Fruit fly (Drosophila melanogaster) whole organism, wandering third instar larva: ENCODE data around the gene CNMaR.

Experiments
- Abd-B ChIP-seq: fragments of >200 bp; optimal IDR thresholded peaks from 2 replicates; lab custom pipeline; 2017; ENCODE audit warnings: missing biosample characterization, missing genetic modification characterization
- CG32264 ChIP-seq: fragments of 200-800 bp; sonication (Bioruptor generic); optimal IDR thresholded peaks from 2 replicates; lab custom pipeline; 2016; ENCODE audit warnings: missing biosample characterization, missing genetic modification characterization
- CG9705 ChIP-seq: fragments of 200-800 bp; sonication (Bioruptor generic); optimal IDR thresholded peaks from 2 replicates; lab custom pipeline; 2018; ENCODE audit warnings: missing biosample characterization, mild to moderate bottlenecking, missing genetic modification characterization
- CrebA ChIP-seq: fragments of 200-800 bp; sonication (Bioruptor generic); optimal IDR thresholded peaks from 2 replicates; lab custom pipeline; 2016; ENCODE audit warnings: missing biosample characterization, mild to moderate bottlenecking, missing genetic modification characterization, borderline replicate concordance
- Dfd ChIP-seq: fragments of >200 bp; optimal IDR thresholded peaks from 2 replicates; lab custom pipeline; 2017; ENCODE audit warnings: missing biosample characterization, missing genetic modification characterization
- GATAd ChIP-seq: sonication (Bioruptor generic); optimal IDR thresholded peaks from 2 replicates; lab custom pipeline; 2016; ENCODE audit warnings: missing biosample characterization, missing genetic modification characterization
- Hnf4 ChIP-seq: fragments of 200-800 bp; sonication (Bioruptor generic); optimal IDR thresholded peaks from 2 replicates; lab custom pipeline; 2016; ENCODE audit warnings: missing biosample characterization, mild to moderate bottlenecking, missing genetic modification characterization
- Hr78 ChIP-seq: fragments of >200 bp; optimal IDR thresholded peaks from 2 replicates; lab custom pipeline; 2017; ENCODE audit warnings: missing biosample characterization, missing genetic modification characterization
- Hr83 ChIP-seq: fragments of 200-300 bp; sonication (Bioruptor generic); optimal IDR thresholded peaks from 2 replicates; lab custom pipeline; 2016; ENCODE audit warnings: missing biosample characterization, mild to moderate bottlenecking, missing genetic modification characterization, moderate library complexity; ENCODE audit not compliant: poor library complexity, severe bottlenecking
- Jra ChIP-seq: sonication (Bioruptor generic); optimal IDR thresholded peaks from 2 replicates; lab custom pipeline; 2016; ENCODE audit warnings: missing biosample characterization, missing genetic modification characterization
- Mio ChIP-seq: sonication (Bioruptor generic); optimal IDR thresholded peaks from 2 replicates; lab custom pipeline; 2016; ENCODE audit warnings: missing biosample characterization, missing genetic modification characterization
- Myc ChIP-seq: fragments of >200 bp; optimal IDR thresholded peaks from 2 replicates; lab custom pipeline; 2017
- N ChIP-seq: fragments of >200 bp; optimal IDR thresholded peaks from 2 replicates; lab custom pipeline; 2018; ENCODE audit warnings: missing biosample characterization, missing external identifiers, missing genetic modification characterization
- Sp1 ChIP-seq: fragments of 200-800 bp; sonication (Bioruptor generic); optimal IDR thresholded peaks from 3 replicates; lab custom pipeline; 2019; ENCODE audit warnings: missing biosample characterization, mild to moderate bottlenecking, missing genetic modification characterization, moderate library complexity
- Vsx2 ChIP-seq: fragments of 200-300, 225-300 bp; sonication (Bioruptor generic); optimal IDR thresholded peaks from 2 replicates; lab custom pipeline; 2018; ENCODE audit warnings: missing biosample characterization, missing genetic modification characterization; ENCODE audit not compliant: partially characterized antibody
- br ChIP-seq: fragments of 200-800 bp; sonication (Bioruptor generic); optimal IDR thresholded peaks from 2 replicates; lab custom pipeline; 2016; ENCODE audit warnings: missing biosample characterization, missing genetic modification characterization
- brk ChIP-seq: fragments of 200-800 bp; sonication (Bioruptor generic); optimal IDR thresholded peaks from 2 replicates; lab custom pipeline; 2016; ENCODE audit warnings: missing biosample characterization, mild to moderate bottlenecking, missing genetic modification characterization
- dl ChIP-seq, 2 experiments: fragments of 175-275, 200-275 bp in 1 of 2; fragments of 200-275 bp in 1 of 2; sonication (Bioruptor generic); optimal IDR thresholded peaks; lab custom pipeline; 2018; ENCODE audit warnings: mild to moderate bottlenecking in 2 of 2, missing biosample characterization in 2 of 2, missing genetic modification characterization in 2 of 2, moderate library complexity in 2 of 2; ENCODE audit not compliant: partially characterized antibody in 2 of 2, insufficient read depth in 1 of 2
- dmrt93B ChIP-seq: fragments of 200-800 bp; sonication (Bioruptor generic); optimal IDR thresholded peaks from 2 replicates; lab custom pipeline; 2018; ENCODE audit warnings: missing biosample characterization, mild to moderate bottlenecking, missing genetic modification characterization
- dsf ChIP-seq: sonication (Bioruptor generic); optimal IDR thresholded peaks from 2 replicates; lab custom pipeline; 2016; ENCODE audit warnings: missing biosample characterization, missing genetic modification characterization, borderline replicate concordance
- ey ChIP-seq: fragments of 200-800 bp; sonication (Bioruptor generic); optimal IDR thresholded peaks from 2 replicates; lab custom pipeline; 2016; ENCODE audit warnings: missing biosample characterization, missing genetic modification characterization
- fru ChIP-seq: fragments of 200-800 bp; sonication (Bioruptor generic); optimal IDR thresholded peaks from 3 replicates; lab custom pipeline; 2016; ENCODE audit warnings: missing biosample characterization, mild to moderate bottlenecking, missing genetic modification characterization
- h ChIP-seq: fragments of 200-800 bp; sonication (Bioruptor generic); optimal IDR thresholded peaks from 3 replicates; lab custom pipeline; 2016; ENCODE audit warnings: missing biosample characterization, mild to moderate bottlenecking, missing genetic modification characterization
- jim ChIP-seq: fragments of 175-275, 200-325 bp; sonication (Bioruptor generic); optimal IDR thresholded peaks from 2 replicates; lab custom pipeline; 2016; ENCODE audit warnings: missing biosample characterization, mild to moderate bottlenecking, missing genetic modification characterization
- lola ChIP-seq: fragments of >200 bp; optimal IDR thresholded peaks from 2 replicates; lab custom pipeline; 2017; ENCODE audit warnings: missing biosample characterization, missing genetic modification characterization
- pan ChIP-seq: fragments of >200 bp; optimal IDR thresholded peaks from 2 replicates; lab custom pipeline; 2017
- psq ChIP-seq: fragments of 200-800 bp; sonication (Bioruptor generic); optimal IDR thresholded peaks from 3 replicates; lab custom pipeline; 2017; ENCODE audit warnings: missing biosample characterization, mild to moderate bottlenecking, missing genetic modification characterization, moderate library complexity
- sv ChIP-seq: fragments of 200-800 bp; sonication (Bioruptor generic); optimal IDR thresholded peaks from 3 replicates; lab custom pipeline; 2016; ENCODE audit warnings: missing biosample characterization, missing genetic modification characterization
- usp ChIP-seq: fragments of >200 bp; optimal IDR thresholded peaks from 2 replicates; lab custom pipeline; 2017; ENCODE audit warnings: missing biosample characterization, missing genetic modification characterization
- woc ChIP-seq: sonication (Bioruptor generic); optimal IDR thresholded peaks from 2 replicates; lab custom pipeline; 2016; ENCODE audit warnings: missing biosample characterization, mild to moderate bottlenecking, missing genetic modification characterization

CNMaR gene

DNA sequence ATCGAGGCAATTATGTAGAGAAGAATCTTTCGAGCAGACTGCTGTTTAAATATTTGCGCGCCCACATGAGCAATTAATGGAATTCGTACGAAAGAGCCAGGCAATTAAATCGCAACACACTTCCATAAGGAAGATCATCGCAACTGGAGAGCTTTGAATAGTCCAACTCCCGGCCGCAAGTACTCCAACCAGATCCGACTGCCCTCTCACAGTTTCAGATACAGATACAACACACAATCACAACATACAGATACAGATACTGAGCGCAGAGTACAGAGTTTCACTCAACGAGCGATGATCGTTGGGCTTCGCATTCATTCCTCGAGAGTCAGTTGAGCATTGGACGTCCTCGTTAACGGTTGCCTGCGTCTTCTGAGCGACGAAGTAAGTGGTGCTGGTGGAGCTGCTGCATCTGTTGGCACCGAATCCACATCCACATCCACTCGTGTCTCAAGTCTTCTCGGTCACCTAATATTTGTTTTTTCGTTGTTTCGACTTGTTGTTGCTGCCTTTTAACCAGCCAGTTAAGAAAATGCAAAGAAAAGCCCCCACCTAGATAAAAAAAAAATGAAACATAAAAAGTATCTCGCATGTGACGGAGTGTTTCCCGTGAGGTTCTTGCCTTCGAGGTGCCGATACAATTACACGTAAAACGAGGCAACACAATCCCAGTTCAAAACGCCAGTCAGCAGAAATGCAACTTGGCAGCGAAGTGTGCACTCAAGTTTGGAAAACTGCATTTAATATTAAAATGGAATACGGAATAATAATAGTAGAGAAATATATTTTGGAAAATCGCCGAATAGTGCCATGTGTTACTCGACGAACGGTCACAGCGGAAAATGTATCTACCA is 29.1 kb upstream of the CNMaR start, which contains the start of gene LanB2 (continued):
- TF ChIP-seq dl (GFP tag; optimal IDR thresholded peaks at IDR 0.05; lab: Kevin White, UChicago; ENCODE audit: insufficient read depth in 1 of 2, partially characterized antibody in 2 of 2) (peak; percentile 72 to 76), Hr78 (GFP tag; lab: Kevin White, UChicago) (no peak), br (no peak), Mio (GFP tag; lab: Kevin White, UChicago) (no peak), Hnf4 (GFP tag; lab: Kevin White, UChicago) (no peak), ey (no peak)

DNA sequence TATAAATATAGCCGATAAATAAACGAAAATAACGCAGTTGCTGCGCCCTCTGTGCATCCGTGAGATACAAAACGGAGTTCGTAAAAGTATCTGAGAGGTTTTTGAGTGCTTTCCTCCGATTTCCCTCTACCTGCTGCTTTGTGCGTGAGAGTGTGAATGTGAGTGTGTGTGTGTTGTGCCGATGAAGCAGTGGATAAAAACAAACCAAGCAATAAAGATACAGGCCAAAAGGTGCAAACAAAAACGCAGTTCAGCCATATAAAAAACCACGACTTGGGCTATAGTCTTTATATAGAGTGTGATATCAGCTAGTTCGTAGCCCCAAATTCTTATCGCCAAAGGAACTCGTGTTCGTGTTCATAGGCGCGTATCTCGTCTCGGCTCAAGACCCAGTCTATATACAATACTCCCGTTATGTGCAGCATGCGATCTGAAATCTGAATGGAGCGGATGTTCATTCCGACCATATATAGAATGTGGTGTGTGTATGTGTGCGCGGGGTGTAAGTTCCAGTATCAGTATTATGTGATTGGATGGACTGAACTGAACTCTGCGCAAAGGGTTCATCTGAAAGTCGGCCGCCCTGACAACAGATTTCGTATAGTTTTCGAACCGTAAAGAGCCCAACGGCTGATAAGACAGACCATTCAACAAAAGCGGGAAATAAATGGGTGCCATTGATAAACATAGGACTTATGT is 28.3 kb upstream of the CNMaR start:
- TF ChIP-seq Mio (GFP tag; lab: Kevin White, UChicago) (no peak), psq (peak; percentile 82), CrebA (GFP tag; lab: Kevin White, UChicago) (no peak)

DNA sequence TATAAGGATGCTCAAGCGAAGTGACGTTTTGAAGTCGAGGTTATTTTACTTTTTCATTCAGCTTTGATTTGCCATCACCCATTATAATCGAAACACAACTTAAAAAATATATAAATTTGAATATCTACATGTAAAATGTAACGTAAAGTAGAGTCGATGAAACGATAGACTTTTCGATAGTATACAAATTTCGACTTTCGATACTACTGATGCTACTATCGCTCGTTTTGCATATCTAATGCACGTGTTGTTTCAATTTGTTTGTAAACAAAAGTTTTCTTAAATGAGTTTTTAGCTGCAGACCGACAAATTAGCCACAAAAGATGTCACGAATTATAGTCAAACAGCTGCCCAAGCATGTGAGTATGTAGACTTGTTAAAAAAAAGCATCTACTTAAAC is 19.9 kb upstream of the CNMaR start, which contains the start of gene CG3335:
CG3335 (plus strand) TSS at position 224 of the 400 bp plus-strand sequence.
- TF ChIP-seq CG9705 (GFP tag; lab: Kevin White, UChicago) (no peak), Myc (lab: Kevin White, UChicago) (peak; percentile 12)

DNA sequence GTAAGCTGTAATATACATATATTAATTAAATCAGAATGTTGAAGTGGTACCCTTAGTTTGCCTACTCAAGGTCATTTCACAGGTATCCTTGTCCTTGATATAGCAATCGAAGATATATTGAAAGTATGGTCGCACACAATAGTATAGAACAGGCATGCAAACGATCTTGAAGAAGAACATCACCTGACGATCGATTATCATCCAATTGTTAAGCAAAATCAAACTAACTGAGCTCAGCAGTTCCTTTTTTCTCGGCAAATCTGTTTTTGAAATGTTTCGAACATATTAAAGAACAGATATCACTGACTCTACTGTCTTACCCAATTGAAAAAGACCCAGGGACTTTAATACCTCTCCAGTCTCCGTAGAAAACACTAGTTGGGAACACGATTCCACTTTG is 15.5 kb upstream of the CNMaR start, which contains the start of gene Cyp40:
Cyp40 (plus strand) TSS at position 301 of the 400 bp plus-strand sequence.
- no peak for TF ChIP-seq usp (GFP tag; lab: Kevin White, UChicago)
- TF ChIP-seq CG9705 (GFP tag; lab: Kevin White, UChicago), result no peak
- no peak for TF ChIP-seq Vsx2
- no peak for TF ChIP-seq GATAd
- TF ChIP-seq dmrt93B (GFP tag; lab: Kevin White, UChicago), result no peak
- TF ChIP-seq lola (GFP tag; lab: Kevin White, UChicago), result no peak
- no peak for TF ChIP-seq h
- no peak for TF ChIP-seq Abd-B
- no peak for TF ChIP-seq CG32264 (GFP tag; lab: Kevin White, UChicago)
- no peak for TF ChIP-seq psq
- no peak for TF ChIP-seq dsf (GFP tag; lab: Kevin White, UChicago)
- no peak for TF ChIP-seq pan (lab: Kevin White, UChicago)
- no peak for TF ChIP-seq jim (GFP tag; lab: Kevin White, UChicago)
- TF ChIP-seq br, result no peak
- TF ChIP-seq Dfd (GFP tag; lab: Kevin White, UChicago), result no peak
- TF ChIP-seq ey, result no peak
- no peak for TF ChIP-seq N
- TF ChIP-seq Jra (GFP tag; lab: Kevin White, UChicago), result no peak
- TF ChIP-seq, all 38 proteins: peak for 0

DNA sequence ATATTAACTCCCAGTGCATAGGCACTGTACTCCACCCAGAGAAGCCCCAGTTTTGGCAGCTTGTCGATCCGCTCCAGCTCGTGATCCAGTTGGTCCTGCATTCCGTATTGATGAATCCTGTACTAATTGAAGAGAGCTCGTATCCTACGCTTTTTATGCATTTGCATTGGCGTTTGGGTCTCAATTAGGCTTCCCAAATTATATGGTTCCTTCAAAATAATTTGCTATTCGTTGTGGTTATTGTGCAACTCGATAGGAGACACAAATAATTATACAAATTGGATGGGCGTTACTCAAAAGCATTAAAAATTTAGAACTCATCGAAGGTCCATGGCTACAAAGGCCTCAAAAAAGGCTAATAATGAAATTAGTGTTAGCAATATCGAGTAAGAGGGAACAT is 14.8 kb upstream of the CNMaR start, which contains the start of gene Or67b:
Or67b (minus strand) TSS at position 101 of the 400 bp plus-strand sequence.
- TF ChIP-seq fru (GFP tag; lab: Kevin White, UChicago), result no peak
- TF ChIP-seq Vsx2, result no peak
- TF ChIP-seq pan (lab: Kevin White, UChicago), result no peak
- no peak for TF ChIP-seq ey
- TF ChIP-seq Abd-B, result no peak
- TF ChIP-seq psq, result no peak
- TF ChIP-seq h, result no peak
- no peak for TF ChIP-seq brk (GFP tag; lab: Kevin White, UChicago)
- no peak for TF ChIP-seq Dfd (GFP tag; lab: Kevin White, UChicago)
- no peak for TF ChIP-seq sv
- TF ChIP-seq Hnf4 (GFP tag; lab: Kevin White, UChicago), result no peak
- no peak for TF ChIP-seq br
- TF ChIP-seq dl (GFP tag; optimal IDR thresholded peaks at IDR 0.05; lab: Kevin White, UChicago; ENCODE audit: insufficient read depth in 1 of 2, partially characterized antibody in 2 of 2), result no peak
- no peak for TF ChIP-seq dmrt93B (GFP tag; lab: Kevin White, UChicago)

DNA sequence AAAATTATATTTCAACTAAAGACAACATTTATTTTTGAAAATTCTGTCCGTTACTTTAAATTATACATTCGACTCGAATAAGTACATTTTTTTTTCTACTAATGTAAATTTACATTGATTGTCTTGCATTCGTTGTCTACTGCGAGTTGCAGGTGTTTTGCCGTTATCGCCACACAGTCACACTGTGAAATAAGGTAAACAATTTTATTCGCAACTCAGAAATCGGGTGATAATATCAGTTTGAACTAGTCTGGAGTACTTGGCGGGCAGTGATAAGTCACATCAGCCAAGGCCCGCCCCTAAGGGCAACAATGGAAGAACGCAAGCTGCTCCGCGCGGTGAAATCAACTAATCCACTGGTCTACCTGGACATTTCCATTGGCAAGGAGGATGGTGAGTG is 14.0 kb upstream of the CNMaR start:
- TF ChIP-seq sv, result no peak
- TF ChIP-seq Mio (GFP tag; lab: Kevin White, UChicago), result no peak
- no peak for TF ChIP-seq dl (GFP tag; optimal IDR thresholded peaks at IDR 0.05; lab: Kevin White, UChicago; ENCODE audit: insufficient read depth in 1 of 2, partially characterized antibody in 2 of 2)
- no peak for TF ChIP-seq Vsx2
- no peak for TF ChIP-seq lola (GFP tag; lab: Kevin White, UChicago)
- no peak for TF ChIP-seq brk (GFP tag; lab: Kevin White, UChicago)
- TF ChIP-seq h, result no peak
- TF ChIP-seq fru (GFP tag; lab: Kevin White, UChicago), result no peak
- TF ChIP-seq Hr83 (GFP tag; lab: Kevin White, UChicago), result no peak
- no peak for TF ChIP-seq br
- TF ChIP-seq Jra (GFP tag; lab: Kevin White, UChicago), result no peak
- no peak for TF ChIP-seq Sp1
- no peak for TF ChIP-seq ey
- no peak for TF ChIP-seq woc (GFP tag; lab: Kevin White, UChicago)
